Fruit fly (Drosophila melanogaster) whole organism, prepupa: Measurements from ENCODE around the gene CSN5.

Source experiments
- CG16779 ChIP-seq: fragments of 200-800 bp; sonication (Bioruptor generic); optimal IDR thresholded peaks from 3 replicates; lab custom pipeline; 2017; ENCODE audit warnings: missing biosample characterization, mild to moderate bottlenecking, missing genetic modification characterization
- CG32006 ChIP-seq: fragments of 200-800 bp; sonication (Bioruptor generic); optimal IDR thresholded peaks from 3 replicates; lab custom pipeline; 2017; ENCODE audit warnings: missing biosample characterization, mild to moderate bottlenecking, missing genetic modification characterization
- CG34406 ChIP-seq: fragments of 200-800 bp; sonication (Bioruptor generic); optimal IDR thresholded peaks from 3 replicates; lab custom pipeline; 2016; ENCODE audit warnings: missing biosample characterization, missing genetic modification characterization
- CG7368 ChIP-seq: fragments of 200-800 bp; sonication (Bioruptor generic); optimal IDR thresholded peaks from 3 replicates; lab custom pipeline; 2016; ENCODE audit warnings: missing biosample characterization, missing genetic modification characterization
- CG8632 ChIP-seq: fragments of 200-800 bp; sonication (Bioruptor generic); optimal IDR thresholded peaks from 3 replicates; lab custom pipeline; 2016; ENCODE audit warnings: missing biosample characterization, missing genetic modification characterization
- Lpt ChIP-seq: fragments of 200-800 bp; sonication (Bioruptor generic); optimal IDR thresholded peaks from 3 replicates; lab custom pipeline; 2016; ENCODE audit warnings: missing biosample characterization, missing genetic modification characterization
- OdsH ChIP-seq: fragments of 200-800 bp; sonication (Bioruptor generic); optimal IDR thresholded peaks from 3 replicates; lab custom pipeline; 2016; ENCODE audit warnings: missing biosample characterization, missing genetic modification characterization
- cyc ChIP-seq: fragments of 200-800 bp; sonication (Bioruptor generic); optimal IDR thresholded peaks from 3 replicates; lab custom pipeline; 2016; ENCODE audit warnings: missing biosample characterization, missing genetic modification characterization
- svp ChIP-seq: fragments of 200-800 bp; sonication (Bioruptor generic); peaks from one replicate; lab custom pipeline; 2016; ENCODE audit warnings: missing biosample characterization, missing genetic modification characterization

DNA sequence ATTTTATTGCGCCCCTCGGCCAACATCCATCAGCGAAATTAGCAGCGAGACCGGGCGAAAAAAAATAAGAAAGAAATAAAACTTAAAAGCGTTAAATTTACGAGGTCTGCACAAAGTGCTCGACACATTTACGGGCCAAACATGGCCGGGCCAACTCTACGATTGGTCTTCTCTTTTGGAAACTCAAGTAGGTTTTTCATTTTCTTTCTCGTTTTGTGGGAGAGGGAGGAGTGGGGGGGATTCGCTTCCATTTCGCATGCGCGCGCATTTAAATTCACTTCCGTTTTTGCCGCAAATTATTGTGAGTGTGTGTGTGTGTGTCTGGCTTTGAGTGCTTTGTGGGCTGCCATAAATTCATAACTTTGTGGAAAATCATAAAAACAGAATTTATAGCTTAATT, 42.4 kb upstream of the CSN5 start:
- no peak for TF ChIP-seq Lpt (GFP tag; lab: Kevin White, UChicago)
- TF ChIP-seq cyc (GFP tag; lab: Kevin White, UChicago), result no peak
- TF ChIP-seq CG7368 (GFP tag; lab: Kevin White, UChicago), result no peak
- no peak for TF ChIP-seq CG34406
- no peak for TF ChIP-seq OdsH (GFP tag; lab: Kevin White, UChicago)
- TF ChIP-seq svp (GFP tag; lab: Kevin White, UChicago), result no peak
- no peak for TF ChIP-seq CG16779
- no peak for TF ChIP-seq CG32006 (GFP tag; lab: Kevin White, UChicago)
- TF ChIP-seq CG8632 (GFP tag; lab: Kevin White, UChicago), result no peak
